Fruit fly (Drosophila melanogaster) whole organism: ENCODE measurements around the gene Dis3l2.

Experiments used
- Dll ChIP-seq: fragments of >200 bp; optimal IDR thresholded peaks from 2 replicates; lab custom pipeline; 2017
- pan ChIP-seq: fragments of >200 bp; optimal IDR thresholded peaks from 2 replicates; lab custom pipeline; 2017
- usp ChIP-seq: fragments of >200 bp; optimal IDR thresholded peaks from 2 replicates; lab custom pipeline; 2017; ENCODE audit warnings: missing biosample characterization, missing genetic modification characterization, mixed read lengths

DNA sequence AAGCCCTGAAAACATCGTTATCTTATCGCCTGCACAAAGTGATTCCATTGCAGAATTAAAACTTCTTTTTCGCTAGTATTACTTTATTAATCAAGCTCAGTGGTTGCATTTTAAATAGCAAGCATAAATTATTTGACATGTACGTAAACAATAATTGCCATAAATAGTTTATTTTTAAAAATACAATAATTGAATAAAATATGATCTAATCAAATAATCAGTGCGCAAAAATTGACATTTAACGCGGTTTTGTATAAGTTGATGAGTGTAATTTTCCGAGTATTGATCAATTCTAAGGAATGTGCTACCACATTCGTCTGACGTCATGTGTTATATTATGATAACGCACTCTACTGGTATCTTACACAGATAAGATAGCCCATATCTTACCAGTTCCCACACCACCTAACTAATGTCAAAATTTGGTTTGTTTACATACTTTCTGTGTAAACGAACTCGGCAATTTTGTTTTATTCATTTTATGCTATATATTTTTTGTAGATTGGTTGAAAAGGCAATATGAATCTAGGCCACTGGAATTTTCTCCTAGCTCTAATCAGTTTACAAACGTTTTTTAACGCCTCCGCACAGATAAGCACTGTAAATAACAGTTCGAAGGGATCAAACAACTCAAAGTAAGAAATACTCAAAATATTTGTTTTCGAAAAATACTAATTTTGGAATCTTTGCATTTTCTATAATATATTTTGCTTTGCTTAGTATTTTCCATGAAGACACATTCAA, 35.1 kb downstream of the Dis3l2 start, which contains the start of gene mthl14:
- TF ChIP-seq usp (GFP tag; lab: Kevin White, UChicago): no peak
- no peak for TF ChIP-seq Dll (lab: Kevin White, UChicago)
- TF ChIP-seq pan: no peak
